Worm (Caenorhabditis elegans) whole organism, L3 larva: ENCODE results near the gene F43C11.4.

Experiments
- R02D3.7 ChIP-seq: fragments of 150-350 bp; optimal IDR thresholded peaks from 2 replicates; lab custom pipeline; 2014; ENCODE audit warnings: missing biosample characterization, missing genetic modification characterization
- ZK546.5 ChIP-seq: sonication (generic microtip); optimal IDR thresholded peaks from 2 replicates; lab custom pipeline; 2017; ENCODE audit warnings: missing biosample characterization, missing genetic modification characterization
- aly-2 ChIP-seq: fragments of 150-350 bp; optimal IDR thresholded peaks from 2 replicates; lab custom pipeline; 2014; ENCODE audit warnings: missing biosample characterization, missing genetic modification characterization
- ama-1 ChIP-seq: fragments of 150-350 bp; optimal IDR thresholded peaks from 2 replicates; lab custom pipeline; 2018
- ceh-16 ChIP-seq: sonication (generic microtip); optimal IDR thresholded peaks from 2 replicates; lab custom pipeline; 2017; ENCODE audit warnings: missing biosample characterization, missing genetic modification characterization
- ceh-28 ChIP-seq: fragments of 150-350 bp; optimal IDR thresholded peaks from 2 replicates; lab custom pipeline; 2014; ENCODE audit warnings: missing biosample characterization, missing genetic modification reagents, missing genetic modification characterization
- ceh-82 ChIP-seq: fragments of 150-350 bp; optimal IDR thresholded peaks from 2 replicates; lab custom pipeline; 2014; ENCODE audit warnings: missing biosample characterization, missing genetic modification characterization
- ceh-9 ChIP-seq: sonication (generic microtip); optimal IDR thresholded peaks from 2 replicates; lab custom pipeline; 2018; ENCODE audit warnings: missing biosample characterization, missing genetic modification characterization
- egl-5 ChIP-seq: fragments of 150-350 bp; optimal IDR thresholded peaks from 2 replicates; lab custom pipeline; 2017; ENCODE audit warnings: missing biosample characterization, missing genetic modification reagents, missing genetic modification characterization, inconsistent platforms
- elt-1 ChIP-seq: fragments of 150-350 bp; optimal IDR thresholded peaks from 2 replicates; lab custom pipeline; 2014; ENCODE audit warnings: missing biosample characterization, missing genetic modification characterization
- elt-3 ChIP-seq, 3 experiments: fragments of 150-350 bp in 1 of 3; sonication (generic microtip) in 2 of 3; optimal IDR thresholded peaks; 2 replicates in 2 of 3; 4 replicates in 1 of 3; lab custom pipeline; 2014 to 2017; ENCODE audit warnings: missing biosample characterization in 3 of 3, missing genetic modification characterization in 3 of 3
- eor-1 ChIP-seq, 2 experiments: fragments of 150-350 bp; optimal IDR thresholded peaks; 2 replicates each; lab custom pipeline; 2014 to 2018; ENCODE audit warnings: missing biosample characterization in 2 of 2, missing genetic modification characterization in 2 of 2
- fkh-10 ChIP-seq: sonication (generic microtip); optimal IDR thresholded peaks from 2 replicates; lab custom pipeline; 2017; ENCODE audit warnings: missing biosample characterization, missing genetic modification reagents, missing genetic modification characterization
- fkh-2 ChIP-seq: fragments of 150-350 bp; optimal IDR thresholded peaks from 2 replicates; lab custom pipeline; 2014; ENCODE audit warnings: missing biosample characterization, missing genetic modification reagents, missing genetic modification characterization
- hmg-11 ChIP-seq: sonication (generic microtip); optimal IDR thresholded peaks from 2 replicates; lab custom pipeline; 2016; ENCODE audit warnings: missing genetic modification characterization, missing compliant biosample characterization
- jun-1 ChIP-seq: fragments of 150-350 bp; optimal IDR thresholded peaks from 2 replicates; lab custom pipeline; 2014; ENCODE audit warnings: missing biosample characterization, missing genetic modification reagents, missing genetic modification characterization
- lin-15B ChIP-seq: fragments of 150-350 bp; optimal IDR thresholded peaks from 2 replicates; lab custom pipeline; 2014; ENCODE audit warnings: missing biosample characterization, missing genetic modification characterization
- lsy-12 ChIP-seq: sonication (generic microtip); optimal IDR thresholded peaks from 2 replicates; lab custom pipeline; 2016; ENCODE audit warnings: mild to moderate bottlenecking, missing genetic modification characterization, missing compliant biosample characterization
- mdl-1 ChIP-seq: fragments of 150-350 bp; optimal IDR thresholded peaks from 2 replicates; lab custom pipeline; 2014; ENCODE audit warnings: missing biosample characterization, missing genetic modification characterization
- mml-1 ChIP-seq: fragments of 150-350 bp; sonication (generic microtip); optimal IDR thresholded peaks from 3 replicates; lab custom pipeline; 2014; ENCODE audit warnings: missing biosample characterization, missing genetic modification characterization
- nfya-1 ChIP-seq: sonication (generic microtip); optimal IDR thresholded peaks from 2 replicates; lab custom pipeline; 2017; ENCODE audit warnings: missing genetic modification characterization, mild to moderate bottlenecking, missing compliant biosample characterization, antibody characterized with exemption, moderate library complexity; ENCODE audit not compliant: insufficient read depth
- nhr-11 ChIP-seq: fragments of 150-350 bp; optimal IDR thresholded peaks from 2 replicates; lab custom pipeline; 2014; ENCODE audit warnings: missing biosample characterization, missing genetic modification characterization
- nhr-12 ChIP-seq: fragments of 150-350 bp; optimal IDR thresholded peaks from 2 replicates; lab custom pipeline; 2014; ENCODE audit warnings: missing biosample characterization, missing genetic modification characterization
- nhr-23 ChIP-seq: fragments of 150-350 bp; optimal IDR thresholded peaks from 2 replicates; lab custom pipeline; 2014; ENCODE audit warnings: missing biosample characterization, missing genetic modification reagents, missing genetic modification characterization
- nhr-25 ChIP-seq: sonication (generic microtip); optimal IDR thresholded peaks from 2 replicates; lab custom pipeline; 2017; ENCODE audit warnings: missing biosample characterization, missing genetic modification characterization
- nhr-28 ChIP-seq: fragments of 150-350 bp; optimal IDR thresholded peaks from 2 replicates; lab custom pipeline; 2014; ENCODE audit warnings: missing biosample characterization, missing genetic modification characterization
- nhr-43 ChIP-seq: sonication (generic microtip); optimal IDR thresholded peaks from 2 replicates; lab custom pipeline; 2016; ENCODE audit warnings: mild to moderate bottlenecking, missing genetic modification characterization, missing compliant biosample characterization; ENCODE audit not compliant: poor library complexity, severe bottlenecking
- nhr-67 ChIP-seq: fragments of 150-350 bp; optimal IDR thresholded peaks from 2 replicates; lab custom pipeline; 2014; ENCODE audit warnings: missing biosample characterization, missing genetic modification characterization
- nhr-76 ChIP-seq: fragments of 150-350 bp; sonication (generic microtip); optimal IDR thresholded peaks from 5 replicates; lab custom pipeline; 2014; ENCODE audit warnings: missing biosample characterization, missing genetic modification characterization
- nhr-77 ChIP-seq: fragments of 150-350 bp; optimal IDR thresholded peaks from 2 replicates; lab custom pipeline; 2014; ENCODE audit warnings: missing biosample characterization, missing genetic modification characterization
- pha-4 ChIP-seq: fragments of 150-350 bp; optimal IDR thresholded peaks from 2 replicates; lab custom pipeline; 2014; ENCODE audit warnings: missing biosample characterization, missing genetic modification reagents, missing genetic modification characterization
- pqm-1 ChIP-seq: fragments of 150-350 bp; optimal IDR thresholded peaks from 2 replicates; lab custom pipeline; 2017; ENCODE audit warnings: missing biosample characterization, missing genetic modification characterization, inconsistent platforms
- skn-1 ChIP-seq: fragments of 150-350 bp; optimal IDR thresholded peaks from 2 replicates; lab custom pipeline; 2014; ENCODE audit warnings: missing biosample characterization, missing genetic modification characterization
- tbx-2 ChIP-seq: sonication (generic microtip); optimal IDR thresholded peaks from 2 replicates; lab custom pipeline; 2016; ENCODE audit warnings: mild to moderate bottlenecking, missing genetic modification characterization, missing compliant biosample characterization
- unc-39 ChIP-seq: sonication (generic microtip); optimal IDR thresholded peaks from 4 replicates; lab custom pipeline; 2017; ENCODE audit warnings: missing biosample characterization, missing genetic modification characterization
- unc-62 ChIP-seq: fragments of 150-350 bp; sonication (generic microtip); optimal IDR thresholded peaks from 4 replicates; lab custom pipeline; 2014; ENCODE audit warnings: missing biosample characterization, missing genetic modification reagents, missing genetic modification characterization
- zag-1 ChIP-seq: fragments of 150-350 bp; optimal IDR thresholded peaks from 2 replicates; lab custom pipeline; 2014; ENCODE audit warnings: missing biosample characterization, missing genetic modification characterization
- ztf-4 ChIP-seq: fragments of 150-350 bp; optimal IDR thresholded peaks from 2 replicates; lab custom pipeline; 2014; ENCODE audit warnings: missing biosample characterization, missing genetic modification characterization

F43C11.4 gene

ce11 chrII:2352546-2352945, 5.8 kb downstream of the F43C11.4 start, which contains the start of gene F43C11.10:
Gene F43C11.10, minus strand, starts transcription at chrII:2352646.
- TF ChIP-seq ceh-9 (tag; lab: Kevin White, UChicago): no peak
- TF ChIP-seq ceh-28: no peak
- no peak for TF ChIP-seq ceh-82 (tag; lab: Kevin White, UChicago)
- no peak for TF ChIP-seq mml-1 (tag; lab: Kevin White, UChicago)

- TF ChIP-seq ZK546.5 (tag; lab: Kevin White, UChicago): no peak
- TF ChIP-seq ceh-16 (tag; lab: Kevin White, UChicago): no peak
- no peak for TF ChIP-seq nhr-76 (tag; lab: Kevin White, UChicago)
- no peak for TF ChIP-seq elt-1
- no peak for TF ChIP-seq nhr-28 (tag; lab: Kevin White, UChicago)
- no peak for TF ChIP-seq pqm-1 (tag; lab: Kevin White, UChicago)
- TF ChIP-seq nhr-25: no peak
- TF ChIP-seq unc-39 (tag; lab: Kevin White, UChicago): no peak
- no peak for TF ChIP-seq tbx-2
- no peak for TF ChIP-seq nfya-1
- no peak for TF ChIP-seq fkh-2
Measured at ce11 chrII:2353012-2353411, 6.2 kb downstream of the F43C11.4 start, which contains the start of gene F43C11.3. Gene F43C11.3, plus strand, starts transcription at chrII:2353312.

- TF ChIP-seq nhr-12 (tag; lab: Kevin White, UChicago): no peak
- TF ChIP-seq elt-3 (tag; optimal IDR thresholded peaks at IDR 0.05; lab: Kevin White, UChicago): no peak
- no peak for TF ChIP-seq ama-1
- TF ChIP-seq ZK546.5 (tag; lab: Kevin White, UChicago): no peak
- TF ChIP-seq ceh-28: no peak
- no peak for TF ChIP-seq pha-4 (tag; lab: Kevin White, UChicago)
- TF ChIP-seq egl-5 (tag; lab: Kevin White, UChicago): no peak
- no peak for TF ChIP-seq fkh-10
- TF ChIP-seq nhr-11: no peak
- TF ChIP-seq ztf-4: no peak
- TF ChIP-seq nhr-23 (tag; lab: Kevin White, UChicago): no peak
- no peak for TF ChIP-seq nfya-1
- TF ChIP-seq fkh-2: no peak
- TF ChIP-seq aly-2: no peak
- no peak for TF ChIP-seq ceh-16 (tag; lab: Kevin White, UChicago)
- no peak for TF ChIP-seq pqm-1 (tag; lab: Kevin White, UChicago)
- no peak for TF ChIP-seq skn-1
- no peak for TF ChIP-seq nhr-67 (tag; lab: Kevin White, UChicago)
Measured at ce11 chrII:2354476-2354875, 7.7 kb downstream of the F43C11.4 start, which contains the start of gene F43C11.2. Gene F43C11.2, plus strand, starts transcription at chrII:2354776.

- TF ChIP-seq nhr-77 (tag; lab: Kevin White, UChicago) (no peak), tbx-2 (no peak), lsy-12 (tag; lab: Kevin White, UChicago) (no peak), ZK546.5 (tag; lab: Kevin White, UChicago) (no peak), ztf-4 (no peak), zag-1 (tag; lab: Kevin White, UChicago) (no peak), nhr-25 (no peak), R02D3.7 (tag; lab: Kevin White, UChicago) (no peak), nhr-43 (tag; lab: Kevin White, UChicago) (no peak), hmg-11 (tag; lab: Kevin White, UChicago) (no peak), lin-15B (tag; lab: Kevin White, UChicago) (no peak)
Measured at ce11 chrII:2356795-2357194, 10.0 kb downstream of the F43C11.4 start, which contains the start of gene F43C11.1. Gene F43C11.1, plus strand, starts transcription at chrII:2357095.

- no peak for TF ChIP-seq hmg-11 (tag; lab: Kevin White, UChicago)
- TF ChIP-seq jun-1 (tag; lab: Kevin White, UChicago): no peak
- no peak for TF ChIP-seq aly-2
- no peak for TF ChIP-seq ZK546.5 (tag; lab: Kevin White, UChicago)
- TF ChIP-seq lsy-12 (tag; lab: Kevin White, UChicago): no peak
- no peak for TF ChIP-seq fkh-2
- no peak for TF ChIP-seq skn-1
- no peak for TF ChIP-seq tbx-2
- TF ChIP-seq ceh-16 (tag; lab: Kevin White, UChicago): no peak
- TF ChIP-seq pqm-1 (tag; lab: Kevin White, UChicago): no peak
- no peak for TF ChIP-seq nhr-25
- TF ChIP-seq unc-62 (GFP tag; lab: Kevin White, UChicago): no peak
- no peak for TF ChIP-seq lin-15B (tag; lab: Kevin White, UChicago)
- TF ChIP-seq mdl-1 (tag; lab: Kevin White, UChicago): no peak
- TF ChIP-seq nhr-23 (tag; lab: Kevin White, UChicago): no peak
- no peak for TF ChIP-seq eor-1 (tag; optimal IDR thresholded peaks at IDR 0.05; lab: Kevin White, UChicago)
- TF ChIP-seq, all 47 proteins: peak for 0
Measured at ce11 chrII:2359965-2360364, 13.2 kb downstream of the F43C11.4 start, which contains the start of gene F43C11.16. Gene F43C11.16, minus strand, starts transcription at chrII:2360065.
